Worm (Caenorhabditis elegans): Measurements from ENCODE around the gene ZK131.11.

- TF ChIP-seq nhr-28 (tag; optimal IDR thresholded peaks at IDR 0.05) (no peak), snpc-4 (tag; optimal IDR thresholded peaks at IDR 0.05) (no peak)
These were observed 3.1 kb downstream of the ZK131.11 start for ce11 chrII:13795160-13795559.
